Worm (Caenorhabditis elegans): ENCODE data around the gene mdt-4.
A peak's percentile ranks its signal among the peaks of the same experiment; 100 is the strongest.

The mdt-4 gene

DNA sequence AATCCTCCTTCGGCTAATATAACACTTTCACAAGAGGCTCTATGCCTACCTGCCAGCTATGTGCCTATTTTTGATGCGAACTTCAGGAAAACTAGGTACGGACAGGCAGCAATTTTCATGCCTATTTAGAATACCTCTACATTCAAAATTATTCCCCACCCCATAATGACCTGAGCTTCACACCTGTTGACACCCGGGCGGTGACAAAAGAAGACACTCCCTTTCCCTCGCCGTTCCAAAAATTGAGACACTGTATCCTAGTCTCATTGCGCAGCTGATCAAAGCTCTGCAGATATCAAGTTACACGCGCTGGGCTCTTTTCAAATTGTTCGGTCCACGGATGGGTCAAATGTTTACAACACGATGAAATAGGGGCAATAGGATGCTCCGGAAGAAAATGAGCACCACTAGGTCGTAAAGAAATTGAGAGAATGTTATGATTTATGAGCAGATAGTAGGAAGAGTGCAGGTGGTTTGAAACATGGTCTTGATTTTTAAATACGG, 30.8 kb upstream of the mdt-4 start:
- TF ChIP-seq aly-1 (tag; optimal IDR thresholded peaks at IDR 0.05) (no peak), scrt-1 (GFP tag; IDR thresholded peaks at IDR 0.05) (no peak), tbx-37 (GFP tag; conservative IDR thresholded peaks at IDR 0.05) (no peak), ceh-13 (GFP tag; optimal IDR thresholded peaks at IDR 0.05) (no peak), ceh-36 (tag; optimal IDR thresholded peaks at IDR 0.05) (no peak), ama-1 (optimal IDR thresholded peaks at IDR 0.05) (no peak), flt-1 (GFP tag; IDR thresholded peaks at IDR 0.05) (no peak), hmbx-1 (tag; optimal IDR thresholded peaks at IDR 0.05) (no peak), sea-1 (GFP tag; conservative IDR thresholded peaks at IDR 0.05) (no peak), hnd-1 (tag; optimal IDR thresholded peaks at IDR 0.05) (no peak), hmg-4 (GFP tag; optimal IDR thresholded peaks at IDR 0.05) (no peak)

- TF ChIP-seq B0310.2 (tag; optimal IDR thresholded peaks at IDR 0.05) (no peak), tra-4 (tag; optimal IDR thresholded peaks at IDR 0.05) (no peak), hmg-4 (GFP tag; optimal IDR thresholded peaks at IDR 0.05) (no peak), hmbx-1 (tag; optimal IDR thresholded peaks at IDR 0.05) (no peak)
These were observed 25.1 kb upstream of the mdt-4 start, which contains the start of gene shc-2 for ce11 chrII:4968863-4969262. Gene shc-2 (plus strand): TSS chrII:4969163.

- TF ChIP-seq hmg-4 (GFP tag; optimal IDR thresholded peaks at IDR 0.05) (no peak), ets-7 (tag; optimal IDR thresholded peaks at IDR 0.05) (no peak), F13C5.2 (tag; optimal IDR thresholded peaks at IDR 0.05) (no peak), scrt-1 (GFP tag; IDR thresholded peaks at IDR 0.05) (no peak), pes-1 (GFP tag; IDR thresholded peaks at IDR 0.05) (no peak)
These were observed 23.9 kb upstream of the mdt-4 start for ce11 chrII:4967636-4968035.

DNA sequence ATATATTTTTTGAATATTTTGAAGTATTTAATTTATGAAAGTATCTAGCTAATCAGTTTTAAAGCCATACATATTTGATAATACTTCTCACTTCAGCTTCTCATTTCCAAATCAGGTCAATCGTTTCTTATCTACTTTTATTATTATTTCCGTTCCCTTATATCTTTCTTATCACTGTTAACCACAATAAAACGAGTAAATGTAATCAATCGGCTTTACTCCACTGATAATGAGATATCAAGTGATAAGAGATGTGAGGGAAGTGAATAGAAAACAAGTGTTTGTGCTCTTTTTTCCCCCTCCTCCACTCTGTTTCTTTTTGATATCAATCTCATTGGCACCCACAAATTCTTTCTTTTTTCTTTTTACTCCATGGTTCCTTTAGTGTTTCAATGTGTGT, 22.8 kb upstream of the mdt-4 start:
- TF ChIP-seq hmg-4 (GFP tag; optimal IDR thresholded peaks at IDR 0.05) (no peak), pes-1 (GFP tag; IDR thresholded peaks at IDR 0.05) (no peak), scrt-1 (GFP tag; IDR thresholded peaks at IDR 0.05) (no peak), aly-1 (tag; optimal IDR thresholded peaks at IDR 0.05) (no peak), F13C5.2 (tag; optimal IDR thresholded peaks at IDR 0.05) (no peak), ceh-13 (GFP tag; optimal IDR thresholded peaks at IDR 0.05) (no peak), sea-1 (GFP tag; conservative IDR thresholded peaks at IDR 0.05) (no peak), B0310.2 (tag; optimal IDR thresholded peaks at IDR 0.05) (no peak), tbx-11 (GFP tag; IDR thresholded peaks at IDR 0.05) (no peak), ama-1 (optimal IDR thresholded peaks at IDR 0.05) (no peak), flt-1 (GFP tag; IDR thresholded peaks at IDR 0.05) (no peak), tra-4 (tag; optimal IDR thresholded peaks at IDR 0.05) (no peak), ceh-36 (tag; optimal IDR thresholded peaks at IDR 0.05) (no peak), ets-7 (tag; optimal IDR thresholded peaks at IDR 0.05) (no peak), hnd-1 (tag; optimal IDR thresholded peaks at IDR 0.05) (no peak), tbx-37 (GFP tag; conservative IDR thresholded peaks at IDR 0.05) (no peak), hmbx-1 (tag; optimal IDR thresholded peaks at IDR 0.05) (no peak)

- TF ChIP-seq hmg-4 (GFP tag; optimal IDR thresholded peaks at IDR 0.05) = no peak
- TF ChIP-seq hmbx-1 (tag; optimal IDR thresholded peaks at IDR 0.05) = no peak
- TF ChIP-seq hnd-1 (tag; optimal IDR thresholded peaks at IDR 0.05) = no peak
- no peak for TF ChIP-seq ceh-36 (tag; optimal IDR thresholded peaks at IDR 0.05)
- TF ChIP-seq B0310.2 (tag; optimal IDR thresholded peaks at IDR 0.05) = no peak
- TF ChIP-seq scrt-1 (GFP tag; IDR thresholded peaks at IDR 0.05) = no peak
- TF ChIP-seq pes-1 (GFP tag; IDR thresholded peaks at IDR 0.05) = no peak
- TF ChIP-seq tbx-11 (GFP tag; IDR thresholded peaks at IDR 0.05) = no peak
- no peak for TF ChIP-seq ets-7 (tag; optimal IDR thresholded peaks at IDR 0.05)
- no peak for TF ChIP-seq F13C5.2 (tag; optimal IDR thresholded peaks at IDR 0.05)
- no peak for TF ChIP-seq ama-1 (optimal IDR thresholded peaks at IDR 0.05)
- no peak for TF ChIP-seq sea-1 (GFP tag; conservative IDR thresholded peaks at IDR 0.05)
- TF ChIP-seq ceh-13 (GFP tag; optimal IDR thresholded peaks at IDR 0.05) = no peak
- no peak for TF ChIP-seq flt-1 (GFP tag; IDR thresholded peaks at IDR 0.05)
- TF ChIP-seq aly-1 (tag; optimal IDR thresholded peaks at IDR 0.05) = no peak
- no peak for TF ChIP-seq tbx-37 (GFP tag; conservative IDR thresholded peaks at IDR 0.05)
- TF ChIP-seq tra-4 (tag; optimal IDR thresholded peaks at IDR 0.05) = no peak
These were observed 16.9 kb upstream of the mdt-4 start for ce11 chrII:4960690-4961089.

ce11 chrII:4959719-4960118, 16.0 kb upstream of the mdt-4 start, which contains the start of gene ulp-2:
Gene ulp-2 (minus strand): TSS chrII:4959876.
- no peak for TF ChIP-seq pes-1 (GFP tag; IDR thresholded peaks at IDR 0.05)
- TF ChIP-seq hmg-4 (GFP tag; optimal IDR thresholded peaks at IDR 0.05) = no peak
- TF ChIP-seq scrt-1 (GFP tag; IDR thresholded peaks at IDR 0.05) = no peak
- no peak for TF ChIP-seq ets-7 (tag; optimal IDR thresholded peaks at IDR 0.05)
- no peak for TF ChIP-seq ceh-13 (GFP tag; optimal IDR thresholded peaks at IDR 0.05)
- TF ChIP-seq tra-4 (tag; optimal IDR thresholded peaks at IDR 0.05) = no peak
- TF ChIP-seq flt-1 (GFP tag; IDR thresholded peaks at IDR 0.05) = no peak
- no peak for TF ChIP-seq tbx-11 (GFP tag; IDR thresholded peaks at IDR 0.05)
- no peak for TF ChIP-seq sea-1 (GFP tag; conservative IDR thresholded peaks at IDR 0.05)
- TF ChIP-seq F13C5.2 (tag; optimal IDR thresholded peaks at IDR 0.05) = no peak
- TF ChIP-seq tbx-37 (GFP tag; conservative IDR thresholded peaks at IDR 0.05) = no peak
- no peak for TF ChIP-seq ceh-36 (tag; optimal IDR thresholded peaks at IDR 0.05)
- TF ChIP-seq ama-1 (optimal IDR thresholded peaks at IDR 0.05) = no peak

- TF ChIP-seq sea-1 (GFP tag; conservative IDR thresholded peaks at IDR 0.05) (0 out of 2 replicates have a peak, but pooled peaks have one; percentile 23), ets-7 (tag; optimal IDR thresholded peaks at IDR 0.05) (peak; percentile 3), B0310.2 (tag; optimal IDR thresholded peaks at IDR 0.05) (no peak), tbx-11 (GFP tag; IDR thresholded peaks at IDR 0.05) (no peak), tbx-37 (GFP tag; conservative IDR thresholded peaks at IDR 0.05) (peak; percentile 54; the same call in 1 of the 2 replicates), ceh-36 (tag; optimal IDR thresholded peaks at IDR 0.05) (no peak), F13C5.2 (tag; optimal IDR thresholded peaks at IDR 0.05) (peak; percentile 16)
These were observed 11.6 kb upstream of the mdt-4 start, which contains the start of gene pbs-3 for ce11 chrII:4955353-4955752. Gene pbs-3 (minus strand): TSS chrII:4955427.
